Fruit fly (Drosophila melanogaster) whole organism, embryonic: ENCODE results near the gene Jupiter.

ENCODE experiments used
- Bgb ChIP-seq: fragments of 200-800 bp; sonication (Bioruptor generic); IDR thresholded peaks from 2 replicates; pipeline ENCODE4 v1.3.6; 2022; ENCODE audit warnings: missing biosample characterization, missing genetic modification characterization; ENCODE audit not compliant: partially characterized antibody
- BtbVII ChIP-seq: fragments of 200-800 bp; sonication (Bioruptor generic); optimal IDR thresholded peaks from 3 replicates; lab custom pipeline; 2017; ENCODE audit warnings: missing biosample characterization, mild to moderate bottlenecking, missing genetic modification characterization
- CG11695 ChIP-seq: fragments of 200-800 bp; sonication (Bioruptor generic); IDR thresholded peaks from 3 replicates; pipeline ENCODE4 v1.3.6; 2022; ENCODE audit warnings: missing biosample characterization, missing genetic modification characterization
- CG11723 ChIP-seq: fragments of 200-800 bp; sonication (Bioruptor generic); optimal IDR thresholded peaks from 2 replicates; lab custom pipeline; 2017; ENCODE audit warnings: missing biosample characterization, mild to moderate bottlenecking, missing genetic modification characterization
- CG14667 ChIP-seq: fragments of 200-800 bp; sonication (Bioruptor generic); IDR thresholded peaks from 2 replicates; pipeline ENCODE4 v1.3.6; 2022; ENCODE audit warnings: missing biosample characterization, missing genetic modification characterization
- CG15514 ChIP-seq: fragments of 200-800 bp; sonication (Bioruptor generic); optimal IDR thresholded peaks from 3 replicates; lab custom pipeline; 2017; ENCODE audit warnings: missing biosample characterization, missing genetic modification characterization, mild to moderate bottlenecking, moderate library complexity, missing genetic modification reagents
- CG15601 ChIP-seq: fragments of 200-800 bp; sonication (Bioruptor generic); optimal IDR thresholded peaks from 3 replicates; lab custom pipeline; 2019; ENCODE audit warnings: missing biosample characterization, mild to moderate bottlenecking, missing genetic modification characterization, moderate library complexity
- CG15696 ChIP-seq: fragments of 200-800 bp; sonication (Bioruptor generic); optimal IDR thresholded peaks from 2 replicates; lab custom pipeline; 2019; ENCODE audit warnings: missing biosample characterization, mild to moderate bottlenecking, missing genetic modification characterization, moderate library complexity
- CG1647 ChIP-seq: fragments of 200-800 bp; sonication (Bioruptor generic); optimal IDR thresholded peaks from 3 replicates; lab custom pipeline; 2016; ENCODE audit warnings: missing biosample characterization, missing genetic modification characterization
- CG17359 ChIP-seq: fragments of 200-800 bp; sonication (Bioruptor generic); optimal IDR thresholded peaks from 3 replicates; lab custom pipeline; 2018; ENCODE audit warnings: missing biosample characterization, mild to moderate bottlenecking, missing genetic modification characterization, moderate library complexity
- CG17568 ChIP-seq: fragments of 200-800 bp; sonication (Bioruptor generic); optimal IDR thresholded peaks from 2 replicates; lab custom pipeline; 2018; ENCODE audit warnings: missing biosample characterization, mild to moderate bottlenecking, missing genetic modification characterization, moderate library complexity
- CG17612 ChIP-seq: fragments of 200-800 bp; sonication (Bioruptor generic); IDR thresholded peaks from 2 replicates; pipeline ENCODE4 v1.3.6; 2022; ENCODE audit warnings: missing biosample characterization, missing genetic modification characterization
- CG18011 ChIP-seq: fragments of 200-800 bp; sonication (Bioruptor generic); optimal IDR thresholded peaks from 2 replicates; lab custom pipeline; 2017; ENCODE audit warnings: missing biosample characterization, missing genetic modification characterization, mild to moderate bottlenecking, moderate library complexity, missing genotype
- CG32532 ChIP-seq: fragments of 200-800 bp; sonication (Bioruptor generic); IDR thresholded peaks from 2 replicates; pipeline ENCODE4 v1.3.6; 2022; ENCODE audit warnings: missing biosample characterization, missing genetic modification characterization
- CG32772 ChIP-seq: fragments of 200-800 bp; sonication (Bioruptor generic); IDR thresholded peaks from 2 replicates; pipeline ENCODE4 v1.3.6; 2022; ENCODE audit warnings: missing biosample characterization, missing genetic modification characterization
- CG33557 ChIP-seq: fragments of 200-800 bp; sonication (Bioruptor generic); optimal IDR thresholded peaks from 2 replicates; lab custom pipeline; 2019; ENCODE audit warnings: missing biosample characterization, mild to moderate bottlenecking, missing genetic modification characterization, moderate library complexity
- CG4360 ChIP-seq: fragments of 200-800 bp; sonication (Bioruptor generic); IDR thresholded peaks from 2 replicates; pipeline ENCODE4 v1.3.6; 2022; ENCODE audit warnings: missing biosample characterization, missing genetic modification characterization
- CG4404 ChIP-seq: fragments of 200-800 bp; sonication (Bioruptor generic); IDR thresholded peaks from 2 replicates; pipeline ENCODE4 v1.3.6; 2022; ENCODE audit warnings: missing biosample characterization, missing genetic modification characterization
- CG4424 ChIP-seq: fragments of 200-800 bp; sonication (Bioruptor generic); optimal IDR thresholded peaks from 3 replicates; lab custom pipeline; 2016; ENCODE audit warnings: missing biosample characterization, missing genetic modification characterization
- CG4730 ChIP-seq: fragments of 200-800 bp; sonication (Bioruptor generic); IDR thresholded peaks from 2 replicates; pipeline ENCODE4 v1.3.6; 2022; ENCODE audit warnings: missing biosample characterization, missing genetic modification characterization
- CG7372 ChIP-seq: fragments of 200-800 bp; sonication (Bioruptor generic); IDR thresholded peaks from 2 replicates; pipeline ENCODE4 v1.3.6; 2022; ENCODE audit warnings: missing biosample characterization, missing genetic modification characterization
- Dad ChIP-seq: fragments of 200-800 bp; sonication (Bioruptor generic); optimal IDR thresholded peaks from 3 replicates; lab custom pipeline; 2016; ENCODE audit warnings: missing biosample characterization, missing genetic modification characterization
- Eip74EF ChIP-seq, 2 experiments: fragments of 200-800 bp in 1 of 2; fragments of >200 bp in 1 of 2; sonication (Bioruptor generic) in 1 of 2; optimal IDR thresholded peaks; 2 replicates each; lab custom pipeline; 2017 to 2019; ENCODE audit warnings: missing biosample characterization in 2 of 2, missing genetic modification characterization in 2 of 2, mild to moderate bottlenecking in 1 of 2, moderate library complexity in 1 of 2
- Fer3 ChIP-seq: fragments of 200-800 bp; sonication (Bioruptor generic); optimal IDR thresholded peaks from 2 replicates; lab custom pipeline; 2018; ENCODE audit warnings: missing biosample characterization, mild to moderate bottlenecking, missing genetic modification characterization, moderate library complexity
- Hr3 ChIP-seq: fragments of 200-800 bp; sonication (Bioruptor generic); optimal IDR thresholded peaks from 3 replicates; lab custom pipeline; 2016; ENCODE audit warnings: missing biosample characterization, missing genetic modification characterization
- Kr ChIP-seq: fragments of 200-800 bp; sonication (Bioruptor generic); optimal IDR thresholded peaks from 2 replicates; lab custom pipeline; 2017; ENCODE audit warnings: missing biosample characterization, mild to moderate bottlenecking, missing genetic modification characterization
- Mes4 ChIP-seq: fragments of 200-800 bp; sonication (Bioruptor generic); optimal IDR thresholded peaks from 2 replicates; lab custom pipeline; 2016; ENCODE audit warnings: missing biosample characterization, missing genetic modification characterization
- NfI ChIP-seq: fragments of 200-800 bp; sonication (Bioruptor generic); optimal IDR thresholded peaks from 3 replicates; lab custom pipeline; 2018; ENCODE audit warnings: missing biosample characterization, mild to moderate bottlenecking, missing genetic modification characterization, moderate library complexity
- Scr ChIP-seq: fragments of 200-800 bp; sonication (Bioruptor generic); IDR thresholded peaks from 2 replicates; pipeline ENCODE4 v1.3.6; 2022; ENCODE audit warnings: missing biosample characterization, missing genetic modification characterization; ENCODE audit not compliant: partially characterized antibody
- Spps ChIP-seq: fragments of 200-800 bp; sonication (Bioruptor generic); optimal IDR thresholded peaks from 2 replicates; lab custom pipeline; 2018; ENCODE audit warnings: missing biosample characterization, mild to moderate bottlenecking, missing genetic modification characterization
- TFAM ChIP-seq: fragments of 200-800 bp; sonication (Bioruptor generic); optimal IDR thresholded peaks from 2 replicates; lab custom pipeline; 2017; ENCODE audit warnings: missing biosample characterization, missing genetic modification characterization, inconsistent platforms
- Xbp1 ChIP-seq: fragments of 200-800 bp; sonication (Bioruptor generic); optimal IDR thresholded peaks from 3 replicates; lab custom pipeline; 2016; ENCODE audit warnings: missing biosample characterization, mild to moderate bottlenecking, missing genetic modification characterization
- Xrp1 ChIP-seq: fragments of 200-800 bp; sonication (Bioruptor generic); IDR thresholded peaks from 2 replicates; pipeline ENCODE4 v1.3.6; 2022; ENCODE audit warnings: missing biosample characterization, missing genetic modification characterization
- ash1 ChIP-seq: fragments of 200-800 bp; sonication (Bioruptor generic); optimal IDR thresholded peaks from 2 replicates; lab custom pipeline; 2018; ENCODE audit warnings: missing biosample characterization, mild to moderate bottlenecking, missing genetic modification characterization
- croc ChIP-seq: fragments of 200-800 bp; sonication (Bioruptor generic); conservative IDR thresholded peaks from 3 replicates; pipeline ENCODE4 v1.3.6; 2022; ENCODE audit warnings: missing biosample characterization, missing genetic modification characterization
- dimm ChIP-seq: fragments of 200-800 bp; sonication (Bioruptor generic); IDR thresholded peaks from 2 replicates; pipeline ENCODE4 v1.3.6; 2022; ENCODE audit warnings: missing biosample characterization, missing genetic modification characterization
- fd3F ChIP-seq: fragments of 200-800 bp; sonication (Bioruptor generic); optimal IDR thresholded peaks from 2 replicates; lab custom pipeline; 2018; ENCODE audit warnings: missing biosample characterization, mild to moderate bottlenecking, missing genetic modification characterization, moderate library complexity
- fu2 ChIP-seq: fragments of 200-800 bp; sonication (Bioruptor generic); optimal IDR thresholded peaks from 2 replicates; lab custom pipeline; 2016; ENCODE audit warnings: missing biosample characterization, missing genetic modification characterization
- gsb-n ChIP-seq: fragments of 200-800 bp; sonication (Bioruptor generic); optimal IDR thresholded peaks from 3 replicates; lab custom pipeline; 2018; ENCODE audit warnings: missing biosample characterization, mild to moderate bottlenecking, missing genetic modification characterization
- inv ChIP-seq: fragments of 200-800 bp; sonication (Bioruptor generic); IDR thresholded peaks from 2 replicates; pipeline ENCODE4 v1.3.6; 2022; ENCODE audit warnings: missing biosample characterization, missing genetic modification characterization; ENCODE audit not compliant: partially characterized antibody
- kay ChIP-seq: fragments of 200-800 bp; sonication (Bioruptor generic); optimal IDR thresholded peaks from 2 replicates; lab custom pipeline; 2016; ENCODE audit warnings: missing biosample characterization, missing genetic modification characterization
- lov ChIP-seq, 2 experiments: fragments of 200-800 bp in 1 of 2; fragments of >200 bp in 1 of 2; sonication (Bioruptor generic) in 1 of 2; IDR thresholded peaks in 1 of 2; optimal IDR thresholded peaks in 1 of 2; 2 replicates in 1 of 2; 3 replicates in 1 of 2; pipeline versions ENCODE4 v1.3.6 to Lab custom; 2017 to 2022; ENCODE audit warnings: missing biosample characterization in 1 of 2, missing genetic modification characterization in 1 of 2
- luna ChIP-seq: fragments of 200-800 bp; sonication (Bioruptor generic); optimal IDR thresholded peaks from 2 replicates; lab custom pipeline; 2016; ENCODE audit warnings: missing biosample characterization, missing genetic modification characterization
- mirr ChIP-seq: fragments of 200-800 bp; sonication (Bioruptor generic); optimal IDR thresholded peaks from 3 replicates; lab custom pipeline; 2018; ENCODE audit warnings: missing biosample characterization, mild to moderate bottlenecking, missing genetic modification characterization
- sisA ChIP-seq: fragments of 200-800 bp; sonication (Bioruptor generic); IDR thresholded peaks from 2 replicates; pipeline ENCODE4 v1.3.6; 2022; ENCODE audit warnings: missing biosample characterization, missing genetic modification characterization
- slp2 ChIP-seq: fragments of 200-800 bp; sonication (Bioruptor generic); optimal IDR thresholded peaks from 2 replicates; lab custom pipeline; 2016; ENCODE audit warnings: missing biosample characterization, missing genetic modification characterization
- sug ChIP-seq: fragments of 200-800 bp; optimal IDR thresholded peaks from 2 replicates; lab custom pipeline; 2019; ENCODE audit warnings: missing biosample characterization, mild to moderate bottlenecking, missing genetic modification characterization, moderate library complexity

Jupiter gene

dm6 chr3R:11650105-11651039, 30.7 kb upstream of the Jupiter start, which contains the start of the genes Csk and Elp1 (continued):
- no peak for TF ChIP-seq Mes4
- TF ChIP-seq CG17612 (GFP tag; lab: Robert Waterston, UW): no peak
- peak; percentile 30; the same call in 1 of the 2 replicates for TF ChIP-seq Bgb
- 0 out of 2 replicates have a peak, but pooled peaks have one; percentile 39 for TF ChIP-seq CG7372 (GFP tag; lab: Robert Waterston, UW)
- TF ChIP-seq inv (GFP tag; lab: Robert Waterston, UW): peak; percentile 37; the same call in 1 of the 2 replicates
- TF ChIP-seq CG4424: peak; percentile 74
- no peak for TF ChIP-seq lov (optimal IDR thresholded peaks at IDR 0.05; lab: Kevin White, UChicago)
- TF ChIP-seq lov (GFP tag; IDR thresholded peaks at IDR 0.05; lab: Robert Waterston, UW): no peak
- TF ChIP-seq Fer3 (tag; lab: Kevin White, UChicago): peak; percentile 59
- peak; percentile 58 for TF ChIP-seq Hr3 (GFP tag; lab: Kevin White, UChicago)
- TF ChIP-seq Spps (tag; lab: Kevin White, UChicago): peak; percentile 8
- TF ChIP-seq slp2: no peak
- TF ChIP-seq BtbVII (GFP tag; lab: Kevin White, UChicago): no peak
- no peak; the same call in 1 of the 2 replicates for TF ChIP-seq sisA (GFP tag; lab: Robert Waterston, UW)
- peak; percentile 56; the same call in 1 of the 2 replicates for TF ChIP-seq Xrp1 (GFP tag; lab: Robert Waterston, UW)
- peak; percentile 57 for TF ChIP-seq NfI (GFP tag; lab: Kevin White, UChicago)
- peak; percentile 21 for TF ChIP-seq CG11723
- TF ChIP-seq CG18011: no peak
- TF ChIP-seq mirr: peak; percentile 27
- peak; percentile 74 for TF ChIP-seq CG15514
- TF ChIP-seq CG4730 (GFP tag; lab: Robert Waterston, UW): no peak
- TF ChIP-seq CG17568 (GFP tag; lab: Kevin White, UChicago): no peak
- peak; percentile 80 for TF ChIP-seq CG4360
- TF ChIP-seq TFAM (GFP tag; lab: Kevin White, UChicago): no peak
- TF ChIP-seq CG15696 (tag; lab: Kevin White, UChicago): peak; percentile 68
- no peak for TF ChIP-seq CG11695
- no peak for TF ChIP-seq luna (GFP tag; lab: Kevin White, UChicago)
- no peak for TF ChIP-seq CG4404
- TF ChIP-seq fd3F: peak; percentile 19
- TF ChIP-seq CG14667 (GFP tag; lab: Robert Waterston, UW): no peak
- TF ChIP-seq sug (tag; lab: Kevin White, UChicago): peak; percentile 80
- TF ChIP-seq fu2: peak; percentile 19
- TF ChIP-seq CG15601 (tag; lab: Kevin White, UChicago): peak; percentile 64
- TF ChIP-seq Eip74EF (GFP tag; optimal IDR thresholded peaks at IDR 0.05; lab: Kevin White, UChicago): peak in 1 of 2 experiments; percentile 20
- no peak for TF ChIP-seq CG32772 (GFP tag; lab: Robert Waterston, UW)
- no peak for TF ChIP-seq Dad (GFP tag; lab: Kevin White, UChicago)
- TF ChIP-seq gsb-n (tag; lab: Kevin White, UChicago): peak; percentile 43
- peak; percentile 45 for TF ChIP-seq CG17359 (tag; lab: Kevin White, UChicago)
- 0 out of 3 replicates have a peak, but pooled peaks have one; percentile 29 for TF ChIP-seq croc (GFP tag; lab: Robert Waterston, UW)
- no peak for TF ChIP-seq dimm (GFP tag; lab: Robert Waterston, UW)
- TF ChIP-seq CG33557 (GFP tag; lab: Kevin White, UChicago): peak; percentile 40
- no peak for TF ChIP-seq Kr
- peak; percentile 65 for TF ChIP-seq Xbp1 (GFP tag; lab: Kevin White, UChicago)
- peak; percentile 39; the same call in 1 of the 2 replicates for TF ChIP-seq CG32532 (GFP tag; lab: Robert Waterston, UW)
- TF ChIP-seq ash1 (GFP tag; lab: Kevin White, UChicago): no peak
- TF ChIP-seq CG1647: peak; percentile 36
- peak; percentile 38 for TF ChIP-seq kay (GFP tag; lab: Kevin White, UChicago)
- TF ChIP-seq Scr (GFP tag; lab: Robert Waterston, UW): peak; percentile 36; the same call in 1 of the 2 replicates
